Fruit fly (Drosophila melanogaster) whole organism, embryonic: ENCODE measurements around the gene CG13917.

Source experiments
- C15 ChIP-seq: fragments of 200-800 bp; sonication (Bioruptor generic); IDR thresholded peaks from 3 replicates; pipeline ENCODE4 v1.3.6; 2022; ENCODE audit warnings: missing biosample characterization, missing genetic modification characterization
- CG10274 ChIP-seq: fragments of 200-800 bp; sonication (Bioruptor generic); optimal IDR thresholded peaks from 3 replicates; lab custom pipeline; 2017; ENCODE audit warnings: missing biosample characterization, mild to moderate bottlenecking, missing genetic modification characterization
- CG1233 ChIP-seq: fragments of 200-800 bp; sonication (Bioruptor generic); optimal IDR thresholded peaks from 4 replicates; lab custom pipeline; 2018; ENCODE audit warnings: missing biosample characterization, mild to moderate bottlenecking, missing genetic modification characterization
- CG12942 ChIP-seq: fragments of 200-800 bp; sonication (Bioruptor generic); optimal IDR thresholded peaks from 3 replicates; lab custom pipeline; 2016; ENCODE audit warnings: missing biosample characterization, missing genetic modification characterization
- CG13894 ChIP-seq: fragments of 200-800 bp; sonication (Bioruptor generic); optimal IDR thresholded peaks from 3 replicates; lab custom pipeline; 2018; ENCODE audit warnings: missing biosample characterization, mild to moderate bottlenecking, missing genetic modification characterization, moderate library complexity
- CG14014 ChIP-seq: fragments of 200-800 bp; sonication (Bioruptor generic); IDR thresholded peaks from 2 replicates; pipeline ENCODE4 v1.3.6; 2022; ENCODE audit warnings: missing biosample characterization, missing genetic modification characterization
- CG14441 ChIP-seq: fragments of 200-800 bp; sonication (Bioruptor generic); IDR thresholded peaks from 2 replicates; pipeline ENCODE4 v1.3.6; 2022; ENCODE audit warnings: missing biosample characterization, missing genetic modification characterization
- CG14667 ChIP-seq: fragments of 200-800 bp; sonication (Bioruptor generic); IDR thresholded peaks from 2 replicates; pipeline ENCODE4 v1.3.6; 2022; ENCODE audit warnings: missing biosample characterization, missing genetic modification characterization
- CG15479 ChIP-seq: fragments of 200-800 bp; sonication (Bioruptor generic); optimal IDR thresholded peaks from 3 replicates; lab custom pipeline; 2019; ENCODE audit warnings: missing biosample characterization, mild to moderate bottlenecking, missing genetic modification characterization, moderate library complexity
- CG18619 ChIP-seq: fragments of 200-800 bp; sonication (Bioruptor generic); optimal IDR thresholded peaks from 3 replicates; lab custom pipeline; 2017; ENCODE audit warnings: missing biosample characterization, mild to moderate bottlenecking, missing genetic modification characterization
- CG3065 ChIP-seq: fragments of 200-800 bp; sonication (Bioruptor generic); optimal IDR thresholded peaks from 2 replicates; lab custom pipeline; 2016; ENCODE audit warnings: missing biosample characterization, missing genetic modification characterization
- CG3995 ChIP-seq: fragments of 200-800 bp; sonication (Bioruptor generic); optimal IDR thresholded peaks from 3 replicates; lab custom pipeline; 2016; ENCODE audit warnings: missing biosample characterization, missing genetic modification characterization
- CG4617 ChIP-seq: fragments of 200-800 bp; sonication (Bioruptor generic); optimal IDR thresholded peaks from 3 replicates; lab custom pipeline; 2016; ENCODE audit warnings: missing biosample characterization, missing genetic modification characterization, borderline replicate concordance
- CG5180 ChIP-seq: fragments of 200-800 bp; sonication (Bioruptor generic); optimal IDR thresholded peaks from 3 replicates; lab custom pipeline; 2017; ENCODE audit warnings: missing biosample characterization, missing genetic modification characterization, mild to moderate bottlenecking, moderate library complexity, missing genetic modification reagents
- CG6791 ChIP-seq: fragments of 200-800 bp; sonication (Bioruptor generic); IDR thresholded peaks from 3 replicates; pipeline ENCODE4 v1.3.6; 2022; ENCODE audit warnings: missing biosample characterization, missing genetic modification characterization; ENCODE audit not compliant: partially characterized antibody
- CG8089 ChIP-seq: fragments of 200-800 bp; sonication (Bioruptor generic); optimal IDR thresholded peaks from 3 replicates; lab custom pipeline; 2016; ENCODE audit warnings: missing biosample characterization, missing genetic modification characterization
- CG9817 ChIP-seq: fragments of 200-800 bp; sonication (Bioruptor generic); optimal IDR thresholded peaks from 2 replicates; lab custom pipeline; 2018; ENCODE audit warnings: missing biosample characterization, mild to moderate bottlenecking, missing genetic modification characterization, moderate library complexity
- CG9876 ChIP-seq: fragments of 200-800 bp; sonication (Bioruptor generic); optimal IDR thresholded peaks from 2 replicates; lab custom pipeline; 2016; ENCODE audit warnings: missing biosample characterization, missing genetic modification characterization
- Dek ChIP-seq: fragments of 200-800 bp; sonication (Bioruptor generic); optimal IDR thresholded peaks from 3 replicates; lab custom pipeline; 2019; ENCODE audit warnings: missing biosample characterization, mild to moderate bottlenecking, missing genetic modification characterization, moderate library complexity
- Dip3 ChIP-seq: fragments of 200-800 bp; sonication (Bioruptor generic); optimal IDR thresholded peaks from 3 replicates; lab custom pipeline; 2016; ENCODE audit warnings: missing biosample characterization, missing genetic modification characterization
- Elba2 ChIP-seq: fragments of 200-800 bp; sonication (Bioruptor generic); optimal IDR thresholded peaks from 3 replicates; lab custom pipeline; 2016; ENCODE audit warnings: missing biosample characterization, missing genetic modification characterization
- Ets97D ChIP-seq: fragments of 200-800 bp; sonication (Bioruptor generic); optimal IDR thresholded peaks from 3 replicates; lab custom pipeline; 2016; ENCODE audit warnings: missing biosample characterization, missing genetic modification characterization
- HmgD ChIP-seq: fragments of 200-800 bp; sonication (Bioruptor generic); optimal IDR thresholded peaks from 3 replicates; lab custom pipeline; 2016; ENCODE audit warnings: missing biosample characterization, missing genetic modification characterization
- Mrtf ChIP-seq: fragments of 200-800 bp; sonication (Bioruptor generic); IDR thresholded peaks from 3 replicates; pipeline ENCODE4 v1.3.6; 2022; ENCODE audit warnings: missing biosample characterization, missing genetic modification characterization
- NC2α ChIP-seq: fragments of 200-800 bp; sonication (Bioruptor generic); optimal IDR thresholded peaks from 2 replicates; lab custom pipeline; 2016; ENCODE audit warnings: missing biosample characterization, missing genetic modification characterization
- PHDP ChIP-seq: fragments of 200-800 bp; sonication (Bioruptor generic); optimal IDR thresholded peaks from 3 replicates; lab custom pipeline; 2018; ENCODE audit warnings: missing biosample characterization, mild to moderate bottlenecking, missing genetic modification characterization, moderate library complexity
- Side ChIP-seq: fragments of 200-800 bp; sonication (Bioruptor generic); optimal IDR thresholded peaks from 2 replicates; lab custom pipeline; 2016; ENCODE audit warnings: missing biosample characterization, missing genetic modification characterization
- Sry-δ ChIP-seq: fragments of 200-800 bp; sonication (Bioruptor generic); optimal IDR thresholded peaks from 2 replicates; lab custom pipeline; 2016; ENCODE audit warnings: missing biosample characterization, missing genetic modification characterization
- TFAM ChIP-seq: fragments of 200-800 bp; sonication (Bioruptor generic); optimal IDR thresholded peaks from 2 replicates; lab custom pipeline; 2017; ENCODE audit warnings: missing biosample characterization, missing genetic modification characterization, inconsistent platforms
- al ChIP-seq: fragments of 200-800 bp; sonication (Bioruptor generic); IDR thresholded peaks from 2 replicates; pipeline ENCODE4 v1.3.6; 2022; ENCODE audit warnings: missing biosample characterization, missing genetic modification characterization
- ap ChIP-seq: fragments of 200-800 bp; sonication (Bioruptor generic); IDR thresholded peaks from 2 replicates; pipeline ENCODE4 v1.3.6; 2022; ENCODE audit warnings: missing biosample characterization, missing genetic modification characterization
- bowl ChIP-seq: fragments of 200-800 bp; sonication (Bioruptor generic); IDR thresholded peaks from 2 replicates; pipeline ENCODE4 v1.3.6; 2022; ENCODE audit warnings: missing biosample characterization, missing genetic modification characterization
- cas ChIP-seq: fragments of 200-800 bp; sonication (Bioruptor generic); IDR thresholded peaks from 2 replicates; pipeline ENCODE4 v1.3.6; 2022; ENCODE audit warnings: missing biosample characterization, missing genetic modification characterization
- dan ChIP-seq: fragments of 200-800 bp; sonication (Bioruptor generic); IDR thresholded peaks from 2 replicates; pipeline ENCODE4 v1.3.6; 2022; ENCODE audit warnings: missing biosample characterization, missing genetic modification characterization
- fu2 ChIP-seq: fragments of 200-800 bp; sonication (Bioruptor generic); optimal IDR thresholded peaks from 2 replicates; lab custom pipeline; 2016; ENCODE audit warnings: missing biosample characterization, missing genetic modification characterization
- gcm2 ChIP-seq: fragments of 200-800 bp; sonication (Bioruptor generic); optimal IDR thresholded peaks from 2 replicates; lab custom pipeline; 2016; ENCODE audit warnings: missing biosample characterization, missing genetic modification characterization
- h ChIP-seq: fragments of >200 bp; optimal IDR thresholded peaks from 2 replicates; lab custom pipeline; 2017
- her ChIP-seq: fragments of 200-800 bp; sonication (Bioruptor generic); optimal IDR thresholded peaks from 2 replicates; lab custom pipeline; 2016; ENCODE audit warnings: missing biosample characterization, missing genetic modification characterization
- inv ChIP-seq: fragments of 200-800 bp; sonication (Bioruptor generic); IDR thresholded peaks from 2 replicates; pipeline ENCODE4 v1.3.6; 2022; ENCODE audit warnings: missing biosample characterization, missing genetic modification characterization; ENCODE audit not compliant: partially characterized antibody
- klu ChIP-seq: fragments of 200-800 bp; sonication (Bioruptor generic); IDR thresholded peaks from 2 replicates; pipeline ENCODE4 v1.3.6; 2022; ENCODE audit warnings: missing biosample characterization, missing genetic modification characterization
- lbe ChIP-seq: fragments of 200-800 bp; sonication (Bioruptor generic); optimal IDR thresholded peaks from 2 replicates; lab custom pipeline; 2016; ENCODE audit warnings: missing biosample characterization, mild to moderate bottlenecking, missing genetic modification characterization
- mirr ChIP-seq: fragments of 200-800 bp; sonication (Bioruptor generic); optimal IDR thresholded peaks from 3 replicates; lab custom pipeline; 2018; ENCODE audit warnings: missing biosample characterization, mild to moderate bottlenecking, missing genetic modification characterization
- p53 ChIP-seq: fragments of 200-800 bp; sonication (Bioruptor generic); optimal IDR thresholded peaks from 2 replicates; lab custom pipeline; 2016; ENCODE audit warnings: missing biosample characterization, missing genetic modification characterization
- psq ChIP-seq: fragments of 200-800 bp; sonication (Bioruptor generic); optimal IDR thresholded peaks from 2 replicates; lab custom pipeline; 2017; ENCODE audit warnings: missing biosample characterization, missing genetic modification characterization
- slou ChIP-seq: fragments of 200-800 bp; sonication (Bioruptor generic); optimal IDR thresholded peaks from 3 replicates; lab custom pipeline; 2016; ENCODE audit warnings: missing biosample characterization, missing genetic modification characterization
- sr ChIP-seq: fragments of 200-800 bp; sonication (Bioruptor generic); IDR thresholded peaks from 3 replicates; pipeline ENCODE4 v1.3.6; 2022; ENCODE audit warnings: missing biosample characterization, missing genetic modification characterization
- tll ChIP-seq, 2 experiments: fragments of 200-800 bp in 1 of 2; fragments of >200 bp in 1 of 2; sonication (Bioruptor generic) in 1 of 2; optimal IDR thresholded peaks; 2 replicates each; lab custom pipeline; 2017 to 2019; ENCODE audit warnings: missing biosample characterization in 2 of 2, missing genetic modification characterization in 2 of 2, mild to moderate bottlenecking in 1 of 2, moderate library complexity in 1 of 2
- twi ChIP-seq: fragments of 200-800 bp; optimal IDR thresholded peaks from 2 replicates; lab custom pipeline; 2019; ENCODE audit warnings: missing biosample characterization, mild to moderate bottlenecking, missing genetic modification characterization, moderate library complexity
- vfl ChIP-seq: fragments of 200-800 bp; sonication (Bioruptor generic); optimal IDR thresholded peaks from 2 replicates; lab custom pipeline; 2016; ENCODE audit warnings: missing biosample characterization, missing genetic modification characterization
- wek ChIP-seq: fragments of 200-800 bp; sonication (Bioruptor generic); optimal IDR thresholded peaks from 3 replicates; lab custom pipeline; 2018; ENCODE audit warnings: missing biosample characterization, mild to moderate bottlenecking, missing genetic modification characterization, moderate library complexity

CG13917 gene

DNA sequence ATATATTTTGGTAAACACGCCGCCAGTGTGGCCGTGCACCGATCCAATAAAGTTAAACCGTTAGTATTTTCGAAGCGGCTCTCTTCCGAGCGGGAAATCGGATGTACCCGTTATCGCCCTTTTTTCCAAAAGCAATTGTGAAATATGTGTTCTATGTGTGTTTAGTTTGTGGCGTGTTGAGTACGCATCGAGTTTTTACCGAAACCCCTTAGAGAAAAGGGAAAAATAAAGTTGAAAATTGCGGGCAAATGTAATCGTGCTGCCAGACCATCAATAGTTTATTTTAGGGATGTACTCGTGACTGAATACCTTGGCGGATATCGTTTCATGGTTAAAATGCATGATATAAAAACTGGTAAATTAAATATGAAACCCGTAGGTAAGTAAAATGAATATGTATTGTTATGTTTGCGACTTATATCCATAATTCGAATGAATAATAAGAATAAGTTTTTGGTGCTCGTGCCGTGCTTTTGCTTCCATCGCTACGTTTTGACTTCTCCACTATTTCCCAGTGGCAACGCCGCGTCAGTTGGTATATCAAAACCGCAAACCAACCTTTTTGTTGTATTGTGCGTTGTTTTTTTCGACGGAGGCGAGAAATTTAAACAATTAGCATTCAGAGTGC lies 62.8 kb downstream of the CG13917 start, which contains the start of the genes Mettl2 and Bgb (continued):
- TF ChIP-seq p53 (GFP tag; lab: Kevin White, UChicago) (peak; percentile 18), psq (GFP tag; lab: Kevin White, UChicago) (peak; percentile 29), slou (GFP tag; lab: Kevin White, UChicago) (peak; percentile 63), CG14441 (GFP tag; lab: Robert Waterston, UW) (peak; percentile 81), Dip3 (GFP tag; lab: Kevin White, UChicago) (peak; percentile 80), CG9817 (tag; lab: Kevin White, UChicago) (peak; percentile 87), CG10274 (GFP tag; lab: Kevin White, UChicago) (peak; percentile 26), CG9876 (GFP tag; lab: Kevin White, UChicago) (peak; percentile 62), Ets97D (GFP tag; lab: Kevin White, UChicago) (peak; percentile 69), Elba2 (GFP tag; lab: Kevin White, UChicago) (peak; percentile 23), CG1233 (GFP tag; lab: Kevin White, UChicago) (peak; percentile 71), her (GFP tag; lab: Kevin White, UChicago) (peak; percentile 46), CG14667 (GFP tag; lab: Robert Waterston, UW) (peak; percentile 79), CG14014 (GFP tag; lab: Robert Waterston, UW) (peak; percentile 75), twi (tag; lab: Kevin White, UChicago) (peak; percentile 59), Sry-δ (GFP tag; lab: Kevin White, UChicago) (peak; percentile 96), CG3065 (peak; percentile 0), sr (GFP tag; lab: Robert Waterston, UW) (no peak), lbe (GFP tag; lab: Kevin White, UChicago) (peak; percentile 2), CG4617 (GFP tag; lab: Kevin White, UChicago) (peak; percentile 59), wek (GFP tag; lab: Kevin White, UChicago) (no peak), PHDP (tag; lab: Kevin White, UChicago) (peak; percentile 57), ap (no peak), CG12942 (peak; percentile 61), CG18619 (GFP tag; lab: Kevin White, UChicago) (peak; percentile 56), mirr (GFP tag; lab: Kevin White, UChicago) (peak; percentile 27), inv (GFP tag; lab: Robert Waterston, UW) (peak; percentile 84), fu2 (peak; percentile 71), tll (GFP tag; optimal IDR thresholded peaks at IDR 0.05; lab: Kevin White, UChicago) (peak; percentile 93), CG3995 (GFP tag; lab: Kevin White, UChicago) (peak; percentile 35), Side (GFP tag; lab: Kevin White, UChicago) (peak; percentile 72), TFAM (no peak), bowl (no peak), Mrtf (GFP tag; lab: Robert Waterston, UW) (peak; percentile 78), h (lab: Kevin White, UChicago) (no peak), gcm2 (GFP tag; lab: Kevin White, UChicago) (no peak), NC2α (GFP tag; lab: Kevin White, UChicago) (peak; percentile 23), CG5180 (GFP tag; lab: Kevin White, UChicago) (no peak), CG8089 (GFP tag; lab: Kevin White, UChicago) (peak; percentile 62), klu (peak; percentile 86), Dek (tag; lab: Kevin White, UChicago) (peak; percentile 61), CG15479 (GFP tag; lab: Kevin White, UChicago) (no peak), dan (GFP tag; lab: Robert Waterston, UW) (peak; percentile 40; the same call in 1 of the 2 replicates), CG13894 (peak; percentile 45), HmgD (GFP tag; lab: Kevin White, UChicago) (peak; percentile 53), vfl (GFP tag; lab: Kevin White, UChicago) (peak; percentile 47), CG6791 (0 out of 3 replicates have a peak, but pooled peaks have one; percentile 16), cas (GFP tag; lab: Robert Waterston, UW) (peak; percentile 75), C15 (GFP tag; lab: Robert Waterston, UW) (peak; percentile 46; the same call in 1 of the 3 replicates), al (GFP tag; lab: Robert Waterston, UW) (peak; percentile 88)
